Worm (Caenorhabditis elegans): Measurements from ENCODE around the gene Y41D4A.4.

Y41D4A.4 gene

DNA sequence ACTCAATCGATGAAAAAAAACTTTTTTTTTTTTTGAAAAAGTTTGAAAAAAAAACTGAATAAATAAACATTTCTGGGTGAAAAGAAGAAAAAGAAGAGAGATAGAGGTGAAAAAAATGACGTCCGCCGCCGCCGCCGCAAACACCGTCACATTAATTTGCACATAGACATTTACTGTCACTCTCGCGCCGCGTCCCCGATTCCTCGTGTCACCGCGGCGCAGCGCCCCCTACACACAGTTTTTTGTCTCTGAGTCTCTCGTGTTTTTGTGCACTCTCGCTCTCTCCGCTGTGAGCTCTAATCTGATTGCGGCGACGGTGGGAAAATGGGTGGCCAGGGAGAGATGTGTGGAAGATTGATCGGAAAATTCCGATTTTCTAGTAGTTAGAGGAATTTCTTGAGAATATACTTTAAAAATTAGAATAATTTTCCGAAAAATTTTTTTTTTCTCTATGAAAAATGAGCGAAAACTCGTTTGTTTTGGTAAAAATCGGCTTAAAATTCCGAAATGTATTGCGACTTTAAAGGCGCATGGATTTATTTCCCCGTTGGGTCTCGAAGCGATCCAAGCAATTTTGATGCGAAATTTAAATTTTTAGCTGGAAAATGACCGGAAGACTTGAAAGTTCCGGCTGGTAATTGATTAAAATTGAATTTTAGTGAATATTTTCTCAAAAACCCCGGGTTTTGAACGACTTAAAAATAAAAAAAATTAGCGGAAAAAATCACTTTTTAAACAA, 6.3 kb upstream of the Y41D4A.4 start:
- TF ChIP-seq ztf-29 (GFP tag; IDR thresholded peaks at IDR 0.05), result no peak
- no peak for TF ChIP-seq cog-1 (tag; optimal IDR thresholded peaks at IDR 0.05)
- TF ChIP-seq flt-1 (GFP tag; IDR thresholded peaks at IDR 0.05), result no peak
- no peak for TF ChIP-seq ref-1 (GFP tag; conservative IDR thresholded peaks at IDR 0.05)
- TF ChIP-seq med-1 (GFP tag; optimal IDR thresholded peaks at IDR 0.05; ENCODE audit: insufficient read depth), result no peak
- no peak for TF ChIP-seq klf-2 (GFP tag; conservative IDR thresholded peaks at IDR 0.05)
- no peak for TF ChIP-seq T22C8.4 (GFP tag; IDR thresholded peaks at IDR 0.05)
- TF ChIP-seq ztf-23 (GFP tag; IDR thresholded peaks at IDR 0.05), result no peak
- no peak for TF ChIP-seq tab-1 (GFP tag; IDR thresholded peaks at IDR 0.05)

DNA sequence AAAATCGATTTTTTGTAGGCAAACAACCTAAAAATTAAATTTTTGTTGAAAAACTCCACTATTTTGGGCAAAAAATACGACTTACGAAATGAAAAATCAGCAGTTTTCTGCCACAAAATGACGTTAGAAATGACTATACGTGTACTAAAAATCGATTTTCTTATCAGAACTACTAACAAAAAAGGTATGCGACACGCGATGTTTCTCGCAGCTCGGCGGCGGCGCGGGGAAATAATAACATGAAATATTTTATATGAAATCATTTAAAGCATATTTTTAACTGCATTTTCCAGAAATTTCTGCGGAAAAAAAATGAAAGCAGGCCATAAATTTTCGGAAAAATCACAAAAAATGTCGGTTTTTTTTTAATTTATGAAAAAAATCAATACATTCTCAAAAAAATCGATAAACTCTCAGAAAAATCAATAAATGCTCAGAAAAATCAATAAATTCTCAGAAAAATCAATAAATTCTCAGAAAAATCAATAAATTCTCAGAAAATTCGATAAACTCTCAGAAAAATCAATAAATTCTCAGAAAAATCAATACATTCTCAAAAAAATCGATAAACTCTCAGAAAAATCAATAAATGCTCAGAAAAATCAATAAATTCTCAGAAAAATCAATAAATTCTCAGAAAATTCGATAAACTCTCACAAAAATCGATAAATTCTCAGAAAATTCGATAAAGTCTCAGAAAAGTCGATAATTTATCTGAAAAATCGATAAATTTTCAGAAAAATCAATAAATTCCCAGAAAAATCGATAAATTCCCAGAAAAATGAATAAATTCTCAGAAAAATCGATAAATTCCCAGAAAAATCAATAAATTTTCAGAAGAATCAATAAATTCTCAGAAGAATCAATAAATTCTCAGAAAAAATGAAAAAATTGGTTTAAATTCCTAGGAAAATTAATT, 5.4 kb upstream of the Y41D4A.4 start, which contains the start of gene ptpn-22:
TSS of gene ptpn-22 (minus strand) at position 158 of the 919 bp plus-strand sequence.
- TF ChIP-seq T22C8.4 (GFP tag; IDR thresholded peaks at IDR 0.05) (peak; percentile 91), ztf-23 (GFP tag; IDR thresholded peaks at IDR 0.05) (no peak)

DNA sequence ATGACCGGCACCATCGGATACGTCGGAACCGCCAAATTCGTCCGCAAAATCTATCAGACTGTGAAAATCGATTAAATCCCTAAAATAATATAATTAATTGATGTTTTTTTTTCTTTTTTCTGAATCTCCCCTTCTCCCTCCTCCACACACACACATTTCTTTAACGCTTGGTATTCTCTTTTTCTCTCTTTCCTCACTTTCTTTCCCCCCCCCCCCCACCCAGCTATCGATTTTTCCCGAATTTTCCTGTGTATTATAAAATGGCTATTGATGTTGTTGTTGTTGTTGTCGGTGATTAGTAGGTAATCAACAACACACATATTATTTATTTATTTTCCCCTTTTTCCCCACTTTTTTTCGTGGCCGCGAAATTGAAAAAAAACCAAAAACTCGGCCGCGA, 5.4 kb downstream of the Y41D4A.4 start:
- TF ChIP-seq T22C8.4 (GFP tag; IDR thresholded peaks at IDR 0.05) (peak; percentile 64), ztf-23 (GFP tag; IDR thresholded peaks at IDR 0.05) (no peak)

DNA sequence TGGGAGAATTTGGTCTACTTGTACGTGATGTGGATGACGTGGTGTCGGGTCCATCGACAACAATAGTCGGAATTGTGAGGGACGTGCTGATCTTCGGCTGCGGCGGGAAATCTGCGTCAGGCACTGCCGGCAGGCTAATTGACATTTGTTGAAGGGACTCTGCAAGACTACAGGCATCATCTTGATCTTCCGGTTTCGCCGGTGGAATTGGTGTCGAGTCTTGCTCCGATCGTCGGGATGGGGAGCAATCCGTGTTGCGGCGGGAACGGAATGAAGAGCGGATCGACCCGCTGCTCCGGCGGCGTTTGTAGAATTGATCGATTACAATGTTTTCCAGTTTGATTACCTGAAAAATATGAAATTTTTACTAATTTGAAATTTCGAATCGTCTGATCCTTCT, 6.7 kb downstream of the Y41D4A.4 start:
- no peak for TF ChIP-seq med-1 (GFP tag; optimal IDR thresholded peaks at IDR 0.05; ENCODE audit: insufficient read depth)
- TF ChIP-seq klf-2 (GFP tag; conservative IDR thresholded peaks at IDR 0.05), result no peak
- TF ChIP-seq T22C8.4 (GFP tag; IDR thresholded peaks at IDR 0.05), result no peak
- no peak for TF ChIP-seq ztf-29 (GFP tag; IDR thresholded peaks at IDR 0.05)
- TF ChIP-seq ref-1 (GFP tag; conservative IDR thresholded peaks at IDR 0.05), result no peak
- TF ChIP-seq cog-1 (tag; optimal IDR thresholded peaks at IDR 0.05), result no peak
- no peak for TF ChIP-seq flt-1 (GFP tag; IDR thresholded peaks at IDR 0.05)
- TF ChIP-seq tab-1 (GFP tag; IDR thresholded peaks at IDR 0.05), result no peak
- TF ChIP-seq ztf-23 (GFP tag; IDR thresholded peaks at IDR 0.05), result no peak

DNA sequence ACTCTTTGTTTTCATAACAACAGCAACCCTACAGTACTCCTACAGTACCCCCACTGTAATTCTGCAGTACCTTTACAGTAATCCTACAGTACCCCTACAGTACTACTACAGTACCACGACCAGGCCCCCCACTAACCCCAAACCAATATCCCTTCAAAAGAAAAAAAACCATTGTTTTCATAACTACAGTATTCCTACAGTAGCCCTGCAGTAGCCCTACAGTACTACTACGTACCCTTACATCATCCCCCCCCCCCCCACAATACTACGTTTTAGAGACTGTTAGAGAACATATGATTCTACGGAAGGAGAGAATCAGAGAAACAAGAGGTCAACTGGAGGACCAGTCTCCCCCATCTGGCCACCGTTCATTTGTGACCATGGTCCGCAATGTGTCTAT, 7.7 kb downstream of the Y41D4A.4 start, which contains the start of gene Y41D4A.3:
TSS of gene Y41D4A.3 (plus strand) at position 301 of the 400 bp plus-strand sequence.
- TF ChIP-seq cog-1 (tag; optimal IDR thresholded peaks at IDR 0.05) (no peak), ztf-23 (GFP tag; IDR thresholded peaks at IDR 0.05) (no peak), med-1 (GFP tag; optimal IDR thresholded peaks at IDR 0.05; ENCODE audit: insufficient read depth) (no peak), klf-2 (GFP tag; conservative IDR thresholded peaks at IDR 0.05) (no peak), flt-1 (GFP tag; IDR thresholded peaks at IDR 0.05) (no peak), ztf-29 (GFP tag; IDR thresholded peaks at IDR 0.05) (no peak), ref-1 (GFP tag; conservative IDR thresholded peaks at IDR 0.05) (no peak), tab-1 (GFP tag; IDR thresholded peaks at IDR 0.05) (no peak), T22C8.4 (GFP tag; IDR thresholded peaks at IDR 0.05) (no peak)

DNA sequence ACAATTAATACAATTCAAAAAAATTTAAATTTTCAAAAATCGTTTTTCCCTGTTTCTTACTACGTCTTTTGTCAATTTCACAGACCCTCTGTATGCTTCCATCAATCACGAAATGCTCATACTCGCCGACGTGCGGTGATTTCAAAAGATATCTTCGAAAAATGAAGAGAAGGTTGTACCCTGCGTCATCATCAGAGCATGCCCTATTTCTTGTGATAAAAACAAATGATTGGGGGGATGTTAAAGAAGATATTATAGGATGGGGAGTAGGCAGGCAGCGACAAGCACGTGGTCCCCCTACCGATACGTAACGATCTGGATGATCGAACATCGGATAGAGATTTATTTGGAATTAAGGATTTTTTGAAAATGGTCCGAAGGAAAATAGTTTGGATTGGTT, 12.8 kb downstream of the Y41D4A.4 start:
- TF ChIP-seq flt-1 (GFP tag; IDR thresholded peaks at IDR 0.05) (no peak), ztf-29 (GFP tag; IDR thresholded peaks at IDR 0.05) (no peak), klf-2 (GFP tag; conservative IDR thresholded peaks at IDR 0.05) (no peak), cog-1 (tag; optimal IDR thresholded peaks at IDR 0.05) (no peak), tab-1 (GFP tag; IDR thresholded peaks at IDR 0.05) (no peak), T22C8.4 (GFP tag; IDR thresholded peaks at IDR 0.05) (no peak), ztf-23 (GFP tag; IDR thresholded peaks at IDR 0.05) (no peak), med-1 (GFP tag; optimal IDR thresholded peaks at IDR 0.05; ENCODE audit: insufficient read depth) (no peak), ref-1 (GFP tag; conservative IDR thresholded peaks at IDR 0.05) (no peak)

DNA sequence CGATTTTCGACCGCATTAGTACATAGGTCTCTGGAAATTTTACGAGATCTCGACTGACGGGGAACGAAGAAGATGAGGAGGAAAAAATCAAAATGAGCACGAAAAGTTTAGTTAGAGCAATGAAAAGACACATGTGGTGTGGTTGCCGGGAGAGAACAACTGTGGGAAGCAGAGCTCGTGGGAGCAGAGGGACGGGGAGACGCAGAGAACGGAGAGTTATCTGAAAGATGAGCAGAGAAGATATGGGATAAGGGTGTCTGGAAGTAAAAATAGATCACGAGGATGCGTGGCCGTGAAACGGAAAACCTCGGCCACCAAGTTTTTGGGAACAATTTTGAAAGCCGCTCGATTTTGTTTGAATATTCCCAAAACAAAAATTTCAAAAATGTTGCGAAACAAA, 15.8 kb downstream of the Y41D4A.4 start, which contains the start of gene Y41D4A.7:
TSS of gene Y41D4A.7 (minus strand) at position 18 of the 400 bp plus-strand sequence.
- TF ChIP-seq ztf-29 (GFP tag; IDR thresholded peaks at IDR 0.05), result no peak
- no peak for TF ChIP-seq flt-1 (GFP tag; IDR thresholded peaks at IDR 0.05)
- no peak for TF ChIP-seq T22C8.4 (GFP tag; IDR thresholded peaks at IDR 0.05)
- no peak for TF ChIP-seq ref-1 (GFP tag; conservative IDR thresholded peaks at IDR 0.05)
- no peak for TF ChIP-seq med-1 (GFP tag; optimal IDR thresholded peaks at IDR 0.05; ENCODE audit: insufficient read depth)

DNA sequence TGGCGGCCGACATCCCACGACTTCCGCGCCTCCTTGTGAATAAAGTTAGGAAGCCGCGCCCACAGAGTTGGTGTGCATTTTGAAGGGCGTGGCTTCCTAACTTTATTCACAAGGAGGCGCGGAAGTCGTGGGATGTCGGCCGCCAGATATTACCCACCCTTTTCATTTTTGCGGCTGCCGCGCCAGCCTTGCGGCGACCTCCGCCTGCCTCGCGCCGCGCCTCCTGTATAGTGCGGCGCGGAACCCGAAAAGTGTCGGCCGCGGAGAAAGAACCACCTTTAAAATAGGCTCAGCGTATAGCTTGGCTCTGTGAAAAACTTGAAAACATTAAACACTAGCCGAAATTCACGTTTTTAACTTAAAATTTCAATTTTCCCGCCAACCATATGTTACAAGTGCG, 17.7 kb downstream of the Y41D4A.4 start:
- no peak for TF ChIP-seq flt-1 (GFP tag; IDR thresholded peaks at IDR 0.05)
- TF ChIP-seq ztf-29 (GFP tag; IDR thresholded peaks at IDR 0.05), result no peak
- TF ChIP-seq tab-1 (GFP tag; IDR thresholded peaks at IDR 0.05), result no peak
- TF ChIP-seq ztf-23 (GFP tag; IDR thresholded peaks at IDR 0.05), result no peak
- TF ChIP-seq cog-1 (tag; optimal IDR thresholded peaks at IDR 0.05), result no peak
- TF ChIP-seq med-1 (GFP tag; optimal IDR thresholded peaks at IDR 0.05; ENCODE audit: insufficient read depth), result no peak
- TF ChIP-seq ref-1 (GFP tag; conservative IDR thresholded peaks at IDR 0.05), result no peak
- TF ChIP-seq T22C8.4 (GFP tag; IDR thresholded peaks at IDR 0.05), result no peak
- no peak for TF ChIP-seq klf-2 (GFP tag; conservative IDR thresholded peaks at IDR 0.05)

DNA sequence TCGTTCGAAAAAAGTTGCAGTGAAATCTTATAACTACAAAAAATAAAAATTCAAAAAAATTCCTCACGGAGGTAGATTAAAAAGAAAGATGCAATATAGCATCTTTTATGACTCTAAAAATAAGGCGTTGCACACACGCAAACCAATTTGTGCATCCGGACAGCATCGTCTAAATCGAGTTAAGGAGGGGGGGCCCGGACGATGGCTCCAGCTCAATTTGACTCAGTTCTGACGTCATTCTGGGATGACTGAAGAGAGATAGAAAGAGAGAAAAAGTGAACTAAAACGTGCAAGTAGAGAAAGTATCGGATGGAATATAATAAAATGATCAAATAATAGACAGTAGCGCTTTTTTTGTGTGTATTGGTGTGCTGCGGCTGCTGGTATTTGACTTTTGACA, 20.2 kb downstream of the Y41D4A.4 start:
- TF ChIP-seq cog-1 (tag; optimal IDR thresholded peaks at IDR 0.05) (no peak), klf-2 (GFP tag; conservative IDR thresholded peaks at IDR 0.05) (no peak), ztf-29 (GFP tag; IDR thresholded peaks at IDR 0.05) (no peak), flt-1 (GFP tag; IDR thresholded peaks at IDR 0.05) (no peak), ref-1 (GFP tag; conservative IDR thresholded peaks at IDR 0.05) (no peak), T22C8.4 (GFP tag; IDR thresholded peaks at IDR 0.05) (no peak), ztf-23 (GFP tag; IDR thresholded peaks at IDR 0.05) (no peak), tab-1 (GFP tag; IDR thresholded peaks at IDR 0.05) (no peak), med-1 (GFP tag; optimal IDR thresholded peaks at IDR 0.05; ENCODE audit: insufficient read depth) (no peak)

Data from whole organism, midembryonic.